Worm (Caenorhabditis elegans) whole organism, midembryonic: ENCODE results near the gene F42H10.6.

Source experiments
- T22C8.4 ChIP-seq: fragments of 200-800 bp; sonication (Bioruptor generic); IDR thresholded peaks from 2 replicates; pipeline ENCODE4 v1.3.6; 2022; ENCODE audit warnings: missing genetic modification characterization, missing compliant biosample characterization
- cog-1 ChIP-seq: sonication (generic microtip); optimal IDR thresholded peaks from 2 replicates; lab custom pipeline; 2016; ENCODE audit warnings: missing genetic modification characterization, missing compliant biosample characterization
- flt-1 ChIP-seq: fragments of 200-800 bp; sonication (Bioruptor generic); IDR thresholded peaks from 2 replicates; pipeline ENCODE4 v1.3.6; 2022; ENCODE audit warnings: missing genetic modification characterization, missing compliant biosample characterization
- klf-2 ChIP-seq: fragments of 200-800 bp; sonication (Bioruptor generic); conservative IDR thresholded peaks from 2 replicates; pipeline ENCODE4 v1.3.6; 2022; ENCODE audit warnings: missing genetic modification reagents, missing genetic modification characterization, missing compliant biosample characterization
- med-1 ChIP-seq: sonication (generic microtip); optimal IDR thresholded peaks from 2 replicates; lab custom pipeline; 2017; ENCODE audit warnings: missing genetic modification characterization, mild to moderate bottlenecking, missing compliant biosample characterization, antibody characterized with exemption, missing genetic modification reagents; ENCODE audit not compliant: insufficient read depth
- ref-1 ChIP-seq: fragments of 200-800 bp; sonication (Bioruptor generic); conservative IDR thresholded peaks from 2 replicates; pipeline ENCODE4 v1.3.6; 2022; ENCODE audit warnings: missing genetic modification reagents, missing genetic modification characterization, missing compliant biosample characterization
- tab-1 ChIP-seq: fragments of 200-800 bp; sonication (Bioruptor generic); IDR thresholded peaks from 2 replicates; pipeline ENCODE4 v1.3.6; 2022; ENCODE audit warnings: missing genetic modification characterization, missing compliant biosample characterization
- ztf-23 ChIP-seq: fragments of 200-800 bp; sonication (Bioruptor generic); IDR thresholded peaks from 2 replicates; pipeline ENCODE4 v1.3.6; 2022; ENCODE audit warnings: missing genetic modification reagents, missing genetic modification characterization, missing compliant biosample characterization
- ztf-29 ChIP-seq: fragments of 200-800 bp; sonication (Bioruptor generic); IDR thresholded peaks from 2 replicates; pipeline ENCODE4 v1.3.6; 2022; ENCODE audit warnings: missing genetic modification reagents, missing genetic modification characterization, missing compliant biosample characterization

F42H10.6 gene

DNA sequence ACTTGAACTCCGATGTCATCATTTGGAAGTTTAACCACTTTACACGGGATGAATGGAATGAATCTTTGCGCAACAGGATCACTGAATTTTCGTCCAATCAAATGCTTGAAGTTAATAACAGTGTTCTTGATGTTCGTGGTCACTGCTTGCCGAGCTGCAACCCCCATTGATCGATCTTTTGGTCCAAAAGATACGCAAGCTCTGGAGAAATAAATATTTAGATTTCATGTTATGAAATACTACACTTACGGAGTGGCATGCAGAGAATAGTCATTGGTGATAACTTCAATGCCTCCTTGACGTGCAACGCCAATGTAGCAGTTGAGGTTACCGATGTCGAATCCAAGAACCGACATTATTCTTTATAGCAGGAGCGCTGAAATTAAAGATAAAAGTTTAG lies 33.7 kb downstream of the F42H10.6 start, which contains the start of gene hsp-110:
Gene hsp-110, minus strand, starts transcription at position 376 of the 400 bp plus-strand sequence.
- TF ChIP-seq ztf-29 (GFP tag; lab: Robert Waterston, UW) (no peak), ztf-23 (GFP tag; lab: Robert Waterston, UW) (no peak), klf-2 (GFP tag; lab: Robert Waterston, UW) (no peak), med-1 (no peak), T22C8.4 (GFP tag; lab: Robert Waterston, UW) (no peak), ref-1 (no peak), cog-1 (tag; lab: Kevin White, UChicago) (no peak), flt-1 (GFP tag; lab: Robert Waterston, UW) (no peak), tab-1 (GFP tag; lab: Robert Waterston, UW) (no peak)

DNA sequence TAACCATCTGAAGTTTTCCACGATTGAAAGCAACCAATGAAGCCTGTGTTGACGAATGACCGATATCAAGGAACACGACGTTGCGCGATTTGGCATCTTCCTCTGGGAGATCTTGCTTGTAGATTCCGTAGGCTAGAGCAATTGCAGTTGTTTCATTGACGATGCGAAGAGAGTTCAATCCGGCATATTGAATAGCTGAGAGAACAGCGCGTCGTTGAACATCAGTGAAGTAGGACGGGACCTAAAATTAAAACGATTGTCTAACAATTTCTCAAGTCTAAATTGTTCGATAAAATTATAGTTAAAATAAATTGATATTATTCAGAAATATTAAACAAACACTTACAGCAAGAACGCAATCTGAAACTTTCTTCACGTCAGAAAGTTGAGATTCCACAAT lies 34.2 kb downstream of the F42H10.6 start:
- TF ChIP-seq tab-1 (GFP tag; lab: Robert Waterston, UW) (no peak), T22C8.4 (GFP tag; lab: Robert Waterston, UW) (no peak), med-1 (no peak), ztf-29 (GFP tag; lab: Robert Waterston, UW) (no peak), flt-1 (GFP tag; lab: Robert Waterston, UW) (no peak), ztf-23 (GFP tag; lab: Robert Waterston, UW) (no peak), cog-1 (tag; lab: Kevin White, UChicago) (no peak), klf-2 (GFP tag; lab: Robert Waterston, UW) (no peak), ref-1 (no peak)

DNA sequence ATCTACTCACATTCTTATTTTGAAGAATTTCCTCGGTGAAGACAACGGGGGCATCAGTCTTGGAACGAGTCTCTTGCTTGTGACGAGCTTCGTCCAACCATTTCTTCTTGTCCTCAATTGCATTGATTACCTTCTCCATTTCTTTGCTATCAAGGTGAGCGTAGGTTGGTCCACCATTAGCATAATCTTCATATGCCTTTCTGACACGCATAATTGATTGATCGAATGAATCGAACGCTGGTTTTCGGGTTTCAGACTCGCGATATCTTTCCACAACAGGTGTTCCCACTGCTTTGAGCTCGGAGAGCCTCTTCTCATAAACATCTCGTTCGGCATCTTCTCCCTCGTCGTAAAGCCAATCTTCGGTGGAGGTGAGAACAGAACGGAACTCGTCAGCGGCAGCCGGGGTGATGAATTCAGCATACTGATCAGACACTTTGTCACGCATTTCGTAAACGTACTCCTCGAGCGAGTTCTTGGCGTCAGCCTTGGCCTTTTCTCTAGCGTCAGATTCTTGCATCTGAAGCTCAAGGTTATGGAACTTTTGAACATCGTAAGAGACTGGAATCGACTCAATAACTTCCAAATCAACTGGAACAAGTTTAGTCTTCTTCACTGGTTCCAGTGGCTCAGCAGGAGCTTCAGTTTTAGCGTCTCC lies 35.7 kb downstream of the F42H10.6 start:
- no peak for TF ChIP-seq cog-1 (tag; lab: Kevin White, UChicago)
- TF ChIP-seq ztf-29 (GFP tag; lab: Robert Waterston, UW) = no peak
- no peak for TF ChIP-seq ztf-23 (GFP tag; lab: Robert Waterston, UW)
- TF ChIP-seq klf-2 (GFP tag; lab: Robert Waterston, UW) = no peak
- no peak for TF ChIP-seq tab-1 (GFP tag; lab: Robert Waterston, UW)
- TF ChIP-seq flt-1 (GFP tag; lab: Robert Waterston, UW) = no peak
- TF ChIP-seq T22C8.4 (GFP tag; lab: Robert Waterston, UW) = no peak
- TF ChIP-seq ref-1 = no peak
- no peak for TF ChIP-seq med-1

DNA sequence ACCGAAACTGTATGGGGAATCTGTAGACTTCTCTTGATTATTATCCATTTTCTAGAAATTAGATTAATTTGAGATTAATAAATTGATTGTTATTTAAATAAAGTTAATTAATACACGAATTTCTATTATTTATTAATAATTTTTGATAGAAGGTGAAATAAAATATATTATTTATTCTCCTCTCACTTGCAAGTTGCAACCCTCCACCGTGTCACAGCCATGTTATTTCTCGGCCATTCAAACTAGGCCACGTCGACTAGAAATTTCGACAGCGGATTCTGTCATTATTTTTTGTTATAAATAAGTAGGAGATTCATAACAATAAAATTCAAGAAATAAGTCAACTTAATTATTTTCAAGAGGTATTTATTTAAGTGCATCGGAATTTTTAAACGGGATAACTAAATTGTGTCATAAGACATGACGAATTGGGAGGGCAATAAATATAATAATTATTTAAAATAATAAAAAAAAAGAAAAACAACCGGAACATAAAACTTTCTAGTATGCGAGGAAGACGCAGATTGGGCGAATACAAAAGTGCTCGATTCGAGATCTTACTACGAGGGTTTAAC lies 36.6 kb downstream of the F42H10.6 start, which contains the start of gene ufbp-1:
Gene ufbp-1, minus strand, starts transcription at position 51 of the 575 bp plus-strand sequence.
- TF ChIP-seq ref-1 = no peak
- TF ChIP-seq ztf-29 (GFP tag; lab: Robert Waterston, UW) = no peak
- TF ChIP-seq klf-2 (GFP tag; lab: Robert Waterston, UW) = no peak
- TF ChIP-seq tab-1 (GFP tag; lab: Robert Waterston, UW) = no peak
- no peak for TF ChIP-seq cog-1 (tag; lab: Kevin White, UChicago)
- 0 out of 2 replicates have a peak, but pooled peaks have one; percentile 23 for TF ChIP-seq flt-1 (GFP tag; lab: Robert Waterston, UW)
- TF ChIP-seq T22C8.4 (GFP tag; lab: Robert Waterston, UW) = no peak
- no peak for TF ChIP-seq med-1

DNA sequence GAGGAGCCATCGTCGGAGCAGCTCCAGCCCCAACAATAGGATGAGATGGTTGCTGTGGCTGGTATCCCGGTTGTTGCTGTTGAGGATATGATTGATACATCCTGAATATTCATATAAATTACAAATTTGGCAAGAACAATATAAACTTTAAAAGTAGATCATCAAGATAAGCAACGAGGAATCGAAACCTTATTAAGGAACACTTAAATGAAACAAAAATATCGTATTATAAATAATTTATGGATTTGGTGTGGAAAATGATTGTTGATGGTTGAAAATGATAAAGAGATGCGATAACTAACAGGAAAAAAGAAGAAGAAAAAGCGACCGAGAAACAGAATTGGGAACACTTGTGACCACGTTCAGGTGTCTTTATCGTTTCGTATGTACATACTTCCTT lies 40.9 kb downstream of the F42H10.6 start, which contains the start of gene pqn-96:
Gene pqn-96, minus strand, starts transcription at position 101 of the 400 bp plus-strand sequence.
- no peak for TF ChIP-seq flt-1 (GFP tag; lab: Robert Waterston, UW)
- TF ChIP-seq med-1 = no peak
- no peak for TF ChIP-seq cog-1 (tag; lab: Kevin White, UChicago)
- no peak for TF ChIP-seq ztf-23 (GFP tag; lab: Robert Waterston, UW)

DNA sequence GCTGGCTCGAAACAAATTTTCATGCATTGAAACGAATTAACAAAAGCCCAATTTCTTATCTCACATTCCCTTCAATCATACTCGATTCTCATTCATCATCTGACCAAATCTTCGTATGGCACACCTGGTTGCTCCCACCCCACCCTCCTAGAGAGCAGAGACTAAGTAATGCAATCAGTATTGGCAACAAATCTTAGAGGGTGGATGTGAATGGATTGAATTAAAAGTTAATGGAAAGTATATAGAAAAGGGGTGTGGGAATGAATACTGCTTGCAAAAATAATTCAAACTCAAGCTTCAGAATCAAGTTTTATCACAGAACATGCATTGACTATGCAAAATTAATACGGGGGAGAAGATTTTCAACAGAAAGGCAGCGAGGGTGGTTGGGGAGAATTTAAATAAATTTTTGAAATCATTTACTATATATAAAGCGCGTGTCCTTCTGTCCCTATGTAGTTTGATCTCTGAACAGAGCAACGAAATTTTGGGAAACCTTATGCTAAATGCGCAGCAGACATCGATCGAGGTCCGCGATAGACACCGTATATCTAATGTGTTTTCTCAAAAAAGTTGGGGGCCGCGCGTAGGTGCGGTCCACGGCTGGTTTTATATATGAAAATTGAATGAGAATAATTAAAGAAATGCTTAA lies 42.4 kb downstream of the F42H10.6 start:
- TF ChIP-seq klf-2 (GFP tag; lab: Robert Waterston, UW) (no peak), flt-1 (GFP tag; lab: Robert Waterston, UW) (no peak), ztf-29 (GFP tag; lab: Robert Waterston, UW) (no peak), cog-1 (tag; lab: Kevin White, UChicago) (no peak), T22C8.4 (GFP tag; lab: Robert Waterston, UW) (no peak), ref-1 (no peak), tab-1 (GFP tag; lab: Robert Waterston, UW) (no peak), ztf-23 (GFP tag; lab: Robert Waterston, UW) (no peak), med-1 (no peak)

DNA sequence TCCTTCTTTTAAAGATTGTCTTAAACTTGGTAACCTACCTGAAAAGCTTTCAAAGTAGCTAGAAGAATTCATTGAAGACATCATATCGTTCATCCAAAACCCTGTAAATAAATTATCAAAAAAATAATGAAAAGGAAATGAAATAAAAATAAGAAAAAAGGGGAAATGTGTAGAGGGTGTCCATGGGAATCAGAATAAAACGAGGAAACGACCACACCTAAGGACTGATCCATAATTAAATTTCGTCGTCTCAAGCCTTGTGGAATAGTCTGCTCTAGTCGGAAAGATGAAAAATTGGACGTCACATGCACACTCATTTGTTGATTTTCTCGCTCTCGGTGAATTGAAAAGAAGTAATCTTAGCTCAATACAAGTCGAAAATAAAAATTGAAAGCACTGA lies 45.2 kb downstream of the F42H10.6 start, which contains the start of gene ZK1236.9:
Gene ZK1236.9, minus strand, starts transcription at position 101 of the 400 bp plus-strand sequence.
- no peak for TF ChIP-seq klf-2 (GFP tag; lab: Robert Waterston, UW)
- TF ChIP-seq flt-1 (GFP tag; lab: Robert Waterston, UW) = no peak
- no peak for TF ChIP-seq tab-1 (GFP tag; lab: Robert Waterston, UW)
- no peak for TF ChIP-seq T22C8.4 (GFP tag; lab: Robert Waterston, UW)
- TF ChIP-seq med-1 = no peak
- no peak for TF ChIP-seq cog-1 (tag; lab: Kevin White, UChicago)
- TF ChIP-seq ref-1 = no peak
- TF ChIP-seq ztf-23 (GFP tag; lab: Robert Waterston, UW) = no peak
- no peak for TF ChIP-seq ztf-29 (GFP tag; lab: Robert Waterston, UW)

DNA sequence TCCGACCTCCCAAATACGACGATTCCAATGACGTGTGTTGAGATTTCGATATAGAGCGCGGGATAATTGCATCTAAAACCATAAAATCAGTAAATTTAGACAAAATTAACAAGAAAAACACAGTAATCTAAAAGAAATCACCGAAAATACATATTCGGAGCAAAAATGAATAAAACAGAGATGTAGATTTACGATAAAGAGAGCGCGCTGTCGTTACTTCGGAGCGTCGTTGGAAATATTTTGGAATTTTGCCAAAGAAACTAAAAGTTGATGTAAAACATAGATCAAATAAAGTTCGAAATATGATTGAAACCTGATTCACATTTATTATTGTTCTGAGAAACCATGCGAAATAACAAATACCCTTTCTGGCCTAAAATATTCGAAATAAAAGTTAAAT lies 48.1 kb downstream of the F42H10.6 start, which contains the start of gene ZK1236.5:
Gene ZK1236.5, minus strand, starts transcription at position 72 of the 400 bp plus-strand sequence.
- TF ChIP-seq klf-2 (GFP tag; lab: Robert Waterston, UW) = no peak
- no peak for TF ChIP-seq ztf-23 (GFP tag; lab: Robert Waterston, UW)
- TF ChIP-seq tab-1 (GFP tag; lab: Robert Waterston, UW) = no peak
- TF ChIP-seq ref-1 = no peak
- no peak for TF ChIP-seq cog-1 (tag; lab: Kevin White, UChicago)
- no peak for TF ChIP-seq med-1
- TF ChIP-seq flt-1 (GFP tag; lab: Robert Waterston, UW) = no peak
- no peak for TF ChIP-seq ztf-29 (GFP tag; lab: Robert Waterston, UW)
- no peak for TF ChIP-seq T22C8.4 (GFP tag; lab: Robert Waterston, UW)
